Worm (Caenorhabditis elegans) whole organism, L4 larva: Measurements from ENCODE around the gene T26H5.9.
A peak's percentile ranks its signal among the peaks of the same experiment; 100 is the strongest.

Experiments
- F10B5.3 ChIP-seq: sonication (generic microtip); optimal IDR thresholded peaks from 2 replicates; lab custom pipeline; 2016; ENCODE audit warnings: mild to moderate bottlenecking, missing genetic modification characterization, missing compliant biosample characterization
- F26F4.8 ChIP-seq: fragments of 200-800 bp; sonication (Bioruptor generic); conservative IDR thresholded peaks from 2 replicates; pipeline ENCODE4 v1.3.6; 2022; ENCODE audit warnings: missing genetic modification characterization, missing compliant biosample characterization
- Y105C5A.15 ChIP-seq: fragments of 200-800 bp; sonication (Bioruptor generic); IDR thresholded peaks from 2 replicates; pipeline ENCODE4 v1.3.6; 2022; ENCODE audit warnings: missing genetic modification characterization, missing compliant biosample characterization
- ZK546.5 ChIP-seq, 2 experiments: sonication (generic microtip); optimal IDR thresholded peaks; 2 replicates each; lab custom pipeline; 2017; ENCODE audit warnings: missing biosample characterization in 2 of 2, missing genetic modification characterization in 2 of 2
- aha-1 ChIP-seq: fragments of 150-350 bp; peaks from one replicate; lab custom pipeline; 2014; ENCODE audit warnings: missing biosample characterization, missing genetic modification characterization
- ama-1 ChIP-seq: fragments of 150-350 bp; optimal IDR thresholded peaks from 2 replicates; lab custom pipeline; 2014; ENCODE audit warnings: inconsistent platforms, mixed read lengths
- arid-1 ChIP-seq: fragments of 200-800 bp; sonication (Bioruptor generic); conservative IDR thresholded peaks from 2 replicates; pipeline ENCODE4 v1.3.6; 2022; ENCODE audit warnings: missing genetic modification reagents, missing genetic modification characterization, missing compliant biosample characterization
- attf-4 ChIP-seq: sonication (generic microtip); optimal IDR thresholded peaks from 3 replicates; lab custom pipeline; 2017; ENCODE audit warnings: missing biosample characterization, missing genetic modification characterization
- ceh-62 ChIP-seq: sonication (generic microtip); optimal IDR thresholded peaks from 2 replicates; lab custom pipeline; 2017; ENCODE audit warnings: missing biosample characterization, missing genetic modification characterization
- ces-1 ChIP-seq: fragments of 150-350 bp; sonication (generic microtip); optimal IDR thresholded peaks from 4 replicates; lab custom pipeline; 2014; ENCODE audit warnings: missing biosample characterization, missing genetic modification reagents, missing genetic modification characterization
- daf-16 ChIP-seq, 3 experiments: sonication (generic microtip); optimal IDR thresholded peaks; 2 replicates each; lab custom pipeline; 2016 to 2017; ENCODE audit warnings: missing genetic modification characterization in 3 of 3, missing genetic modification reagents in 3 of 3, mild to moderate bottlenecking in 2 of 3, missing compliant biosample characterization in 2 of 3, missing biosample characterization in 1 of 3, moderate library complexity in 1 of 3
- dmd-6 ChIP-seq: fragments of 200-800 bp; sonication (Bioruptor generic); IDR thresholded peaks from 2 replicates; pipeline ENCODE4 v1.3.6; 2022; ENCODE audit warnings: missing genetic modification reagents, missing genetic modification characterization, missing compliant biosample characterization
- dve-1 ChIP-seq: sonication (generic microtip); optimal IDR thresholded peaks from 2 replicates; lab custom pipeline; 2017; ENCODE audit warnings: antibody characterized with exemption, mild to moderate bottlenecking, missing genetic modification characterization, missing compliant biosample characterization; ENCODE audit not compliant: insufficient read depth
- egl-27 ChIP-seq: sonication (generic microtip); optimal IDR thresholded peaks from 3 replicates; lab custom pipeline; 2017; ENCODE audit warnings: missing biosample characterization, missing genetic modification reagents, missing genetic modification characterization
- egl-43 ChIP-seq: fragments of 200-800 bp; sonication (Bioruptor generic); IDR thresholded peaks from 2 replicates; pipeline ENCODE4 v1.3.6; 2022; ENCODE audit warnings: missing genetic modification reagents, missing genetic modification characterization, missing compliant biosample characterization
- fkh-10 ChIP-seq: fragments of 150-350 bp; optimal IDR thresholded peaks from 2 replicates; lab custom pipeline; 2014; ENCODE audit warnings: missing biosample characterization, missing genetic modification reagents, missing genetic modification characterization
- hlh-30 ChIP-seq: sonication (generic microtip); optimal IDR thresholded peaks from 2 replicates; lab custom pipeline; 2017; ENCODE audit warnings: antibody characterized with exemption, mild to moderate bottlenecking, missing genetic modification characterization, missing compliant biosample characterization; ENCODE audit not compliant: insufficient read depth
- hmg-1.1 ChIP-seq: fragments of 200-800 bp; sonication (Bioruptor generic); IDR thresholded peaks from 2 replicates; pipeline ENCODE4 v1.3.6; 2022; ENCODE audit warnings: missing genetic modification reagents, missing genetic modification characterization, missing compliant biosample characterization
- lim-7 ChIP-seq: fragments of 200-800 bp; sonication (Bioruptor generic); IDR thresholded peaks from 2 replicates; pipeline ENCODE4 v1.3.6; 2022; ENCODE audit warnings: missing genetic modification characterization, missing compliant biosample characterization
- lin-1 ChIP-seq: fragments of 200-800 bp; sonication (Bioruptor generic); IDR thresholded peaks from 2 replicates; pipeline ENCODE4 v1.3.6; 2022; ENCODE audit warnings: missing genetic modification reagents, missing genetic modification characterization, missing compliant biosample characterization
- lir-3 ChIP-seq: sonication (generic microtip); optimal IDR thresholded peaks from 2 replicates; lab custom pipeline; 2016; ENCODE audit warnings: mild to moderate bottlenecking, missing genetic modification characterization, missing compliant biosample characterization
- madf-5 ChIP-seq, 2 experiments: fragments of 200-800 bp; sonication (Bioruptor generic); IDR thresholded peaks; 2 replicates each; pipeline ENCODE4 v1.3.6; 2022; ENCODE audit warnings: missing compliant biosample characterization in 2 of 2, missing genetic modification characterization in 2 of 2
- madf-9 ChIP-seq: fragments of 200-800 bp; sonication (Bioruptor generic); conservative IDR thresholded peaks from 2 replicates; pipeline ENCODE4 v1.3.6; 2022; ENCODE audit warnings: missing genetic modification reagents, missing genetic modification characterization, missing compliant biosample characterization
- mdl-1 ChIP-seq, 2 experiments: fragments of 150-350 bp in 1 of 2; sonication (generic microtip) in 1 of 2; optimal IDR thresholded peaks; 2 replicates each; lab custom pipeline; 2014 to 2017; ENCODE audit warnings: missing biosample characterization in 2 of 2, missing genetic modification characterization in 2 of 2
- nhr-111 ChIP-seq: fragments of 200-800 bp; sonication (Bioruptor generic); optimal IDR thresholded peaks from 2 replicates; lab custom pipeline; 2018; ENCODE audit warnings: mild to moderate bottlenecking, missing genetic modification characterization, missing compliant biosample characterization
- nhr-28 ChIP-seq: fragments of 150-350 bp; optimal IDR thresholded peaks from 2 replicates; lab custom pipeline; 2014; ENCODE audit warnings: missing biosample characterization, missing genetic modification characterization
- nhr-48 ChIP-seq: sonication (generic microtip); optimal IDR thresholded peaks from 2 replicates; lab custom pipeline; 2016; ENCODE audit warnings: mild to moderate bottlenecking, missing genetic modification characterization, missing compliant biosample characterization
- nhr-6 ChIP-seq: fragments of 150-350 bp; optimal IDR thresholded peaks from 2 replicates; lab custom pipeline; 2014; ENCODE audit warnings: missing biosample characterization, missing genetic modification characterization
- nhr-77 ChIP-seq: fragments of 150-350 bp; optimal IDR thresholded peaks from 2 replicates; lab custom pipeline; 2014; ENCODE audit warnings: missing biosample characterization, missing genetic modification characterization
- snpc-1.2 ChIP-seq: fragments of 200-800 bp; sonication (Bioruptor generic); IDR thresholded peaks from 2 replicates; pipeline ENCODE4 v1.3.6; 2022; ENCODE audit warnings: missing genetic modification reagents, missing genetic modification characterization, missing compliant biosample characterization
- tra-1 ChIP-seq: fragments of 200-800 bp; sonication (Bioruptor generic); IDR thresholded peaks from 2 replicates; pipeline ENCODE4 v1.3.6; 2022; ENCODE audit warnings: missing genetic modification reagents, missing genetic modification characterization, missing compliant biosample characterization
- unc-62 ChIP-seq, 3 experiments: fragments of 150-350 bp in 1 of 3; sonication (generic microtip); optimal IDR thresholded peaks in 2 of 3; peaks in 1 of 3; 1 replicate in 1 of 3; 2 replicates in 2 of 3; lab custom pipeline; 2014 to 2017; ENCODE audit warnings: missing biosample characterization in 3 of 3, missing genetic modification characterization in 3 of 3, missing genetic modification reagents in 3 of 3, missing genotype in 1 of 3
- vab-7 ChIP-seq: fragments of 200-800 bp; sonication (Bioruptor generic); IDR thresholded peaks from 2 replicates; pipeline ENCODE4 v1.3.6; 2022; ENCODE audit warnings: missing genetic modification reagents, missing genetic modification characterization, missing compliant biosample characterization

The T26H5.9 gene

ce11 chrV:15480505-15481075, 35.9 kb downstream of the T26H5.9 start:
- TF ChIP-seq tra-1 (GFP tag; lab: Robert Waterston, UW) (0 out of 2 replicates have a peak, but pooled peaks have one; percentile 27), unc-62 (GFP tag; optimal IDR thresholded peaks at IDR 0.05 in 1 of 2; lab: Kevin White, UChicago) (peak in 1 of 2 experiments; percentile 64), unc-62 (tag; optimal IDR thresholded peaks at IDR 0.05; lab: Kevin White, UChicago) (no peak), arid-1 (GFP tag; lab: Robert Waterston, UW) (0 out of 2 replicates have a peak, but pooled peaks have one; percentile 30), hmg-1.1 (GFP tag; lab: Robert Waterston, UW) (no peak), lir-3 (tag; lab: Kevin White, UChicago) (no peak), ceh-62 (no peak), madf-9 (GFP tag; lab: Robert Waterston, UW) (0 out of 2 replicates have a peak, but pooled peaks have one; percentile 16), dve-1 (tag; lab: Kevin White, UChicago) (peak; percentile 7), lin-1 (GFP tag; lab: Robert Waterston, UW) (0 out of 2 replicates have a peak, but pooled peaks have one; percentile 43), vab-7 (GFP tag; lab: Robert Waterston, UW) (0 out of 2 replicates have a peak, but pooled peaks have one; percentile 34), lim-7 (GFP tag; lab: Robert Waterston, UW) (peak; percentile 64; the same call in 1 of the 2 replicates), aha-1 (tag; lab: Kevin White, UChicago) (peak; percentile 91), egl-43 (GFP tag; lab: Robert Waterston, UW) (peak; percentile 62; the same call in 1 of the 2 replicates)

ce11 chrV:15481374-15481773, 36.7 kb downstream of the T26H5.9 start, which contains the start of gene nhr-150:
TSS of gene nhr-150 (minus strand) at chrV:15481465.
- no peak for TF ChIP-seq nhr-111
- peak; percentile 92 for TF ChIP-seq aha-1 (tag; lab: Kevin White, UChicago)

- TF ChIP-seq ama-1 (no peak), nhr-28 (peak; percentile 56), fkh-10 (GFP tag; lab: Kevin White, UChicago) (no peak), lin-1 (GFP tag; lab: Robert Waterston, UW) (no peak), nhr-6 (tag; lab: Kevin White, UChicago) (peak; percentile 84), egl-27 (tag; lab: Kevin White, UChicago) (no peak), dmd-6 (GFP tag; lab: Robert Waterston, UW) (peak; percentile 47), daf-16 (GFP tag; optimal IDR thresholded peaks at IDR 0.05; lab: Kevin White, UChicago) (no peak), daf-16 (tag; optimal IDR thresholded peaks at IDR 0.05; lab: Kevin White, UChicago) (peak; percentile 64), hlh-30 (tag; lab: Kevin White, UChicago) (peak; percentile 65), nhr-77 (tag; lab: Kevin White, UChicago) (peak; percentile 9), snpc-1.2 (GFP tag; lab: Robert Waterston, UW) (no peak), F26F4.8 (GFP tag; lab: Robert Waterston, UW) (no peak), nhr-48 (tag; lab: Kevin White, UChicago) (peak; percentile 30), mdl-1 (tag; optimal IDR thresholded peaks at IDR 0.05; lab: Kevin White, UChicago) (peak in 1 of 2 experiments; percentile 3), F10B5.3 (tag; lab: Kevin White, UChicago) (no peak), ZK546.5 (tag; optimal IDR thresholded peaks at IDR 0.05; lab: Kevin White, UChicago) (no peak)
Observed at ce11 chrV:15483563-15483962, 38.8 kb downstream of the T26H5.9 start.

- no peak for TF ChIP-seq ces-1 (GFP tag; lab: Kevin White, UChicago)
- no peak for TF ChIP-seq Y105C5A.15 (GFP tag; lab: Robert Waterston, UW)
- no peak for TF ChIP-seq egl-27 (tag; lab: Kevin White, UChicago)
- no peak for TF ChIP-seq madf-5 (GFP tag; IDR thresholded peaks at IDR 0.05; lab: Robert Waterston, UW)
- TF ChIP-seq attf-4, result no peak
Observed at ce11 chrV:15484537-15484936, 39.8 kb downstream of the T26H5.9 start, which contains the start of gene C06B8.3. TSS of gene C06B8.3 (minus strand) at chrV:15484637.
